Fruit fly (Drosophila melanogaster) whole organism, wandering third instar larva: ENCODE results near the gene Septin4.

ENCODE experiments used
- Hnf4 ChIP-seq: fragments of 200-800 bp; sonication (Bioruptor generic); optimal IDR thresholded peaks from 2 replicates; lab custom pipeline; 2016; ENCODE audit warnings: missing biosample characterization, mild to moderate bottlenecking, missing genetic modification characterization
- brk ChIP-seq: fragments of 200-800 bp; sonication (Bioruptor generic); optimal IDR thresholded peaks from 2 replicates; lab custom pipeline; 2016; ENCODE audit warnings: missing biosample characterization, mild to moderate bottlenecking, missing genetic modification characterization

DNA sequence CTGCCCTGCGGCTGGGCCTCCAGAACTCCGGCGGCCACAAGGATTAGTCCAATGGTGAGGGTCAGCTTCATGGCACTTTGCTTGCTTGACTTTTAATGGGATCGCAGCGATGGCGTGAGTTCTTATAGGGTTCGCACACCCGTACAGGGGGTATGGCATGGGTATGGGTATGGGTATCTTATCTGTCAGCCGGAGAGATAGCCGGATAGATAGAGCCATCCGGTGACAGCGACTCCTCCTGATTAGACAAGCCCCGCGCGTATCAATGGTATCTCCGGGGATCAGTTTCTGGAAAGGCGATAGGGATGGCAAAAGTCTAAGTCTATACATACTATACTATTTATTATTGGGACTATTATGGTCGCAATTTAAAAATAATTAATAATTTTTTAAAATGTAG, 11.8 kb upstream of the Septin4 start, which contains the start of gene CG9672:
- TF ChIP-seq brk (GFP tag; lab: Kevin White, UChicago) = no peak
- TF ChIP-seq Hnf4 = no peak
